In genomic region chr3L:5152354-5152806, dm6 we compare ENCODE assay signal across 1 fruit fly cellular context.
TF ChIP-seq lines count a peak whose summit lies in the region.

Gene Gen, minus strand, starts transcription at chr3L:5152376.
Gene Srp54k, plus strand, starts transcription at chr3L:5152678.

TF ChIP-seq in whole organism, embryonic, 481 proteins besides CTCF, POLR2A, EP300 and RAD21 (continued from another document):
- TF ChIP-seq lilli (GFP tag; optimal IDR thresholded peaks at IDR 0.05; lab: Kevin White, UChicago) = no peak
- TF ChIP-seq CG6689 (GFP tag; IDR thresholded peaks at IDR 0.05; lab: Robert Waterston, UW) = peak; percentile 59
- no peak for TF ChIP-seq zf30C (GFP tag; optimal IDR thresholded peaks at IDR 0.05; lab: Kevin White, UChicago)
- TF ChIP-seq Vsx1 (GFP tag; optimal IDR thresholded peaks at IDR 0.05; lab: Kevin White, UChicago) = no peak
- no peak for TF ChIP-seq luna (GFP tag; optimal IDR thresholded peaks at IDR 0.05; lab: Kevin White, UChicago)
- TF ChIP-seq Hr3 (GFP tag; optimal IDR thresholded peaks at IDR 0.05; lab: Kevin White, UChicago) = peak; percentile 23
- TF ChIP-seq CG13123 (GFP tag; optimal IDR thresholded peaks at IDR 0.05; lab: Kevin White, UChicago) = no peak
- TF ChIP-seq CHES-1-like (GFP tag; optimal IDR thresholded peaks at IDR 0.05; lab: Kevin White, UChicago) = peak; percentile 66
- TF ChIP-seq Awh (GFP tag; IDR thresholded peaks at IDR 0.05; lab: Robert Waterston, UW) = no peak
- no peak for TF ChIP-seq Oaz (GFP tag; IDR thresholded peaks at IDR 0.05; lab: Robert Waterston, UW)
- peak; percentile 24; the same call in 1 of the 2 replicates for TF ChIP-seq Rx (GFP tag; IDR thresholded peaks at IDR 0.05; lab: Robert Waterston, UW)
- peak; percentile 13 for TF ChIP-seq CG12155 (GFP tag; optimal IDR thresholded peaks at IDR 0.05; lab: Kevin White, UChicago)
- TF ChIP-seq ftz-f1 (GFP tag; optimal IDR thresholded peaks at IDR 0.05; lab: Kevin White, UChicago) = no peak
- TF ChIP-seq CG4328 (GFP tag; optimal IDR thresholded peaks at IDR 0.05; lab: Kevin White, UChicago) = no peak
- no peak for TF ChIP-seq D19A (tag; optimal IDR thresholded peaks at IDR 0.05; lab: Kevin White, UChicago)
- TF ChIP-seq pzg (GFP tag; optimal IDR thresholded peaks at IDR 0.05; lab: Kevin White, UChicago) = peak; percentile 77
- no peak for TF ChIP-seq hbn (GFP tag; IDR thresholded peaks at IDR 0.05; lab: Robert Waterston, UW; ENCODE audit: partially characterized antibody)
- no peak for TF ChIP-seq HmgD (GFP tag; optimal IDR thresholded peaks at IDR 0.05; lab: Kevin White, UChicago)
- TF ChIP-seq Dbx (GFP tag; IDR thresholded peaks at IDR 0.05; lab: Robert Waterston, UW) = no peak; the same call in 1 of the 3 replicates
- TF ChIP-seq HLH4C (GFP tag; IDR thresholded peaks at IDR 0.05; lab: Robert Waterston, UW; ENCODE audit: partially characterized antibody) = peak; percentile 38; the same call in 1 of the 3 replicates
- TF ChIP-seq Chrac-16 (GFP tag; optimal IDR thresholded peaks at IDR 0.05; lab: Kevin White, UChicago) = peak; percentile 35
- no peak for TF ChIP-seq CG34224 (GFP tag; IDR thresholded peaks at IDR 0.05; lab: Robert Waterston, UW; ENCODE audit: partially characterized antibody)
- TF ChIP-seq Lim3 (GFP tag; IDR thresholded peaks at IDR 0.05; lab: Robert Waterston, UW) = no peak
- TF ChIP-seq CoRest (tag; optimal IDR thresholded peaks at IDR 0.05; lab: Kevin White, UChicago) = peak; percentile 59
- TF ChIP-seq Bteb2 (GFP tag; optimal IDR thresholded peaks at IDR 0.05; lab: Kevin White, UChicago) = no peak
- TF ChIP-seq tin (GFP tag; optimal IDR thresholded peaks at IDR 0.05; lab: Kevin White, UChicago) = no peak
- no peak for TF ChIP-seq tna (GFP tag; IDR thresholded peaks at IDR 0.05; lab: Robert Waterston, UW; ENCODE audit: partially characterized antibody)
- TF ChIP-seq CG1792 (GFP tag; optimal IDR thresholded peaks at IDR 0.05; lab: Kevin White, UChicago) = no peak
- TF ChIP-seq CG17912 (GFP tag; optimal IDR thresholded peaks at IDR 0.05; lab: Kevin White, UChicago) = peak; percentile 17
- TF ChIP-seq ranshi (GFP tag; IDR thresholded peaks at IDR 0.05; lab: Robert Waterston, UW) = no peak
- TF ChIP-seq E2f1 (GFP tag; IDR thresholded peaks at IDR 0.05; lab: Robert Waterston, UW) = 0 out of 2 replicates have a peak, but pooled peaks have one; percentile 9
- no peak for TF ChIP-seq CG33213 (GFP tag; optimal IDR thresholded peaks at IDR 0.05; lab: Kevin White, UChicago)
- TF ChIP-seq Hey (tag; optimal IDR thresholded peaks at IDR 0.05; lab: Kevin White, UChicago) = no peak
- TF ChIP-seq Gsc (GFP tag; IDR thresholded peaks at IDR 0.05; lab: Robert Waterston, UW) = no peak
- no peak for TF ChIP-seq CG9876 (GFP tag; optimal IDR thresholded peaks at IDR 0.05; lab: Kevin White, UChicago)
- peak; percentile 91 for TF ChIP-seq row (GFP tag; IDR thresholded peaks at IDR 0.05; lab: Robert Waterston, UW)
- TF ChIP-seq kay (GFP tag; optimal IDR thresholded peaks at IDR 0.05; lab: Kevin White, UChicago) = no peak
- 0 out of 2 replicates have a peak, but pooled peaks have one; percentile 25 for TF ChIP-seq sens-2 (GFP tag; IDR thresholded peaks at IDR 0.05; lab: Robert Waterston, UW)
- no peak for TF ChIP-seq CG7357 (GFP tag; IDR thresholded peaks at IDR 0.05; lab: Robert Waterston, UW)
- TF ChIP-seq H15 (GFP tag; IDR thresholded peaks at IDR 0.05; lab: Robert Waterston, UW) = no peak
- TF ChIP-seq CG32772 (GFP tag; IDR thresholded peaks at IDR 0.05; lab: Robert Waterston, UW) = no peak
- no peak for TF ChIP-seq sisA (GFP tag; IDR thresholded peaks at IDR 0.05; lab: Robert Waterston, UW)
- TF ChIP-seq dysf (GFP tag; IDR thresholded peaks at IDR 0.05; lab: Robert Waterston, UW) = peak; percentile 58
- TF ChIP-seq Sox100B (GFP tag; optimal IDR thresholded peaks at IDR 0.05; lab: Kevin White, UChicago) = no peak
- TF ChIP-seq gro (GFP tag; optimal IDR thresholded peaks at IDR 0.05; lab: Kevin White, UChicago) = no peak
- peak; percentile 69 for TF ChIP-seq Rfx (GFP tag; IDR thresholded peaks at IDR 0.05; lab: Robert Waterston, UW)
- TF ChIP-seq bab2 (GFP tag; optimal IDR thresholded peaks at IDR 0.05; lab: Kevin White, UChicago) = no peak
- TF ChIP-seq jing (GFP tag; optimal IDR thresholded peaks at IDR 0.05; lab: Kevin White, UChicago) = no peak
- no peak for TF ChIP-seq Lpt (GFP tag; optimal IDR thresholded peaks at IDR 0.05; lab: Kevin White, UChicago)
- no peak for TF ChIP-seq emc (GFP tag; optimal IDR thresholded peaks at IDR 0.05; lab: Kevin White, UChicago)
- no peak for TF ChIP-seq CG1529 (GFP tag; optimal IDR thresholded peaks at IDR 0.05; lab: Kevin White, UChicago)
- TF ChIP-seq sug (tag; optimal IDR thresholded peaks at IDR 0.05; lab: Kevin White, UChicago) = no peak
- TF ChIP-seq Deaf1 (tag; optimal IDR thresholded peaks at IDR 0.05; lab: Kevin White, UChicago) = no peak
- TF ChIP-seq CG30020 (tag; optimal IDR thresholded peaks at IDR 0.05; lab: Kevin White, UChicago) = no peak
- TF ChIP-seq Dek (tag; optimal IDR thresholded peaks at IDR 0.05; lab: Kevin White, UChicago) = peak; percentile 38
- peak; percentile 96 for TF ChIP-seq YL-1 (GFP tag; optimal IDR thresholded peaks at IDR 0.05; lab: Kevin White, UChicago)
- no peak for TF ChIP-seq CG2199 (GFP tag; IDR thresholded peaks at IDR 0.05; lab: Robert Waterston, UW)
- TF ChIP-seq B-H1 (GFP tag; IDR thresholded peaks at IDR 0.05; lab: Robert Waterston, UW) = no peak
- TF ChIP-seq CG6854 (GFP tag; optimal IDR thresholded peaks at IDR 0.05; lab: Kevin White, UChicago) = no peak
- TF ChIP-seq MTF-1 (GFP tag; optimal IDR thresholded peaks at IDR 0.05; lab: Kevin White, UChicago; ENCODE audit: borderline replicate concordance) = no peak
- TF ChIP-seq sqz (GFP tag; optimal IDR thresholded peaks at IDR 0.05; lab: Kevin White, UChicago) = no peak
- peak; percentile 69 for TF ChIP-seq stwl (tag; optimal IDR thresholded peaks at IDR 0.05; lab: Kevin White, UChicago)
- TF ChIP-seq CG4707 (GFP tag; optimal IDR thresholded peaks at IDR 0.05; lab: Kevin White, UChicago) = no peak
- TF ChIP-seq CG3847 (GFP tag; IDR thresholded peaks at IDR 0.05; lab: Robert Waterston, UW) = peak; percentile 28; the same call in 1 of the 2 replicates
- no peak for TF ChIP-seq toy (GFP tag; IDR thresholded peaks at IDR 0.05; lab: Robert Waterston, UW)
- no peak for TF ChIP-seq ac (GFP tag; optimal IDR thresholded peaks at IDR 0.05; lab: Kevin White, UChicago)
- peak; percentile 20 for TF ChIP-seq CG12744 (GFP tag; optimal IDR thresholded peaks at IDR 0.05; lab: Kevin White, UChicago)
- no peak for TF ChIP-seq CG34376 (GFP tag; optimal IDR thresholded peaks at IDR 0.05; lab: Kevin White, UChicago)
- TF ChIP-seq stc (GFP tag; IDR thresholded peaks at IDR 0.05; lab: Robert Waterston, UW) = no peak
- no peak for TF ChIP-seq ab (GFP tag; optimal IDR thresholded peaks at IDR 0.05; lab: Kevin White, UChicago)
- TF ChIP-seq peb (GFP tag; IDR thresholded peaks at IDR 0.05; lab: Robert Waterston, UW) = no peak
- TF ChIP-seq cato (GFP tag; optimal IDR thresholded peaks at IDR 0.05; lab: Kevin White, UChicago; ENCODE audit: borderline replicate concordance) = no peak
- TF ChIP-seq CG12769 (tag; optimal IDR thresholded peaks at IDR 0.05; lab: Kevin White, UChicago) = no peak
- no peak for TF ChIP-seq kah (GFP tag; optimal IDR thresholded peaks at IDR 0.05; lab: Kevin White, UChicago)
- TF ChIP-seq danr (GFP tag; IDR thresholded peaks at IDR 0.05; lab: Robert Waterston, UW) = no peak
- TF ChIP-seq wdn (GFP tag; IDR thresholded peaks at IDR 0.05; lab: Robert Waterston, UW) = no peak
- 0 out of 2 replicates have a peak, but pooled peaks have one; percentile 16 for TF ChIP-seq chm (GFP tag; IDR thresholded peaks at IDR 0.05; lab: Robert Waterston, UW)
- peak; percentile 81 for TF ChIP-seq E2f2 (GFP tag; IDR thresholded peaks at IDR 0.05; lab: Robert Waterston, UW)
- TF ChIP-seq zen2 (GFP tag; IDR thresholded peaks at IDR 0.05; lab: Robert Waterston, UW; ENCODE audit: partially characterized antibody) = no peak
- TF ChIP-seq CG31388 (GFP tag; optimal IDR thresholded peaks at IDR 0.05; lab: Kevin White, UChicago) = no peak
- no peak for TF ChIP-seq zen (tag; optimal IDR thresholded peaks at IDR 0.05; lab: Kevin White, UChicago)
- TF ChIP-seq CG14667 (GFP tag; IDR thresholded peaks at IDR 0.05; lab: Robert Waterston, UW) = no peak
- no peak for TF ChIP-seq CG5245 (GFP tag; optimal IDR thresholded peaks at IDR 0.05; lab: Kevin White, UChicago)
- no peak for TF ChIP-seq salm (tag; optimal IDR thresholded peaks at IDR 0.05; lab: Kevin White, UChicago)
- TF ChIP-seq lola (GFP tag; optimal IDR thresholded peaks at IDR 0.05; lab: Kevin White, UChicago) = peak in 1 of 3 experiments; percentile 34
- no peak for TF ChIP-seq CG4424 (GFP tag; optimal IDR thresholded peaks at IDR 0.05; lab: Kevin White, UChicago)
- no peak for TF ChIP-seq CG7556 (GFP tag; optimal IDR thresholded peaks at IDR 0.05; lab: Kevin White, UChicago)
- TF ChIP-seq CG13296 (GFP tag; optimal IDR thresholded peaks at IDR 0.05; lab: Kevin White, UChicago) = no peak
- TF ChIP-seq CG11247 (GFP tag; IDR thresholded peaks at IDR 0.05; lab: Robert Waterston, UW) = no peak
- TF ChIP-seq ham (GFP tag; IDR thresholded peaks at IDR 0.05; lab: Robert Waterston, UW) = no peak
- TF ChIP-seq dmrt11E (tag; optimal IDR thresholded peaks at IDR 0.05; lab: Kevin White, UChicago) = peak; percentile 36
- TF ChIP-seq Scr (GFP tag; IDR thresholded peaks at IDR 0.05; lab: Robert Waterston, UW; ENCODE audit: partially characterized antibody) = peak; percentile 37
- TF ChIP-seq Antp (GFP tag; optimal IDR thresholded peaks at IDR 0.05; lab: Kevin White, UChicago) = no peak
- TF ChIP-seq mld (GFP tag; IDR thresholded peaks at IDR 0.05; lab: Robert Waterston, UW; ENCODE audit: partially characterized antibody) = no peak
- TF ChIP-seq klu (GFP tag; IDR thresholded peaks at IDR 0.05; lab: Robert Waterston, UW) = peak; percentile 22; the same call in 1 of the 2 replicates
- no peak for TF ChIP-seq CG1233 (GFP tag; optimal IDR thresholded peaks at IDR 0.05; lab: Kevin White, UChicago)
- TF ChIP-seq Atf3 (GFP tag; optimal IDR thresholded peaks at IDR 0.05; lab: Kevin White, UChicago) = no peak
- no peak for TF ChIP-seq ttk (GFP tag; IDR thresholded peaks at IDR 0.05; lab: Robert Waterston, UW)
- no peak for TF ChIP-seq Kr (GFP tag; optimal IDR thresholded peaks at IDR 0.05; lab: Kevin White, UChicago)
- TF ChIP-seq Asciz (GFP tag; optimal IDR thresholded peaks at IDR 0.05; lab: Kevin White, UChicago) = no peak
- peak; percentile 34 for TF ChIP-seq CG18619 (GFP tag; optimal IDR thresholded peaks at IDR 0.05; lab: Kevin White, UChicago)
- TF ChIP-seq pb (GFP tag; optimal IDR thresholded peaks at IDR 0.05; lab: Kevin White, UChicago) = no peak
- peak; percentile 96 for TF ChIP-seq Sry-β (GFP tag; optimal IDR thresholded peaks at IDR 0.05; lab: Kevin White, UChicago)
- no peak for TF ChIP-seq CG2889 (GFP tag; IDR thresholded peaks at IDR 0.05; lab: Robert Waterston, UW)
- TF ChIP-seq PHDP (tag; optimal IDR thresholded peaks at IDR 0.05; lab: Kevin White, UChicago) = no peak
- no peak for TF ChIP-seq Gug (GFP tag; IDR thresholded peaks at IDR 0.05; lab: Robert Waterston, UW)
- no peak for TF ChIP-seq CG18599 (GFP tag; optimal IDR thresholded peaks at IDR 0.05; lab: Kevin White, UChicago)
- TF ChIP-seq CG11456 (GFP tag; IDR thresholded peaks at IDR 0.05; lab: Robert Waterston, UW) = peak; percentile 58; the same call in 1 of the 3 replicates
- TF ChIP-seq amos (GFP tag; IDR thresholded peaks at IDR 0.05; lab: Robert Waterston, UW; ENCODE audit: partially characterized antibody) = peak; percentile 24; the same call in 1 of the 2 replicates
- TF ChIP-seq CG1024 (GFP tag; IDR thresholded peaks at IDR 0.05; lab: Robert Waterston, UW) = no peak
- peak; percentile 36; the same call in 1 of the 2 replicates for TF ChIP-seq CG4404 (GFP tag; IDR thresholded peaks at IDR 0.05; lab: Robert Waterston, UW)
- peak; percentile 25 for TF ChIP-seq Dip3 (GFP tag; optimal IDR thresholded peaks at IDR 0.05; lab: Kevin White, UChicago)
- peak; percentile 17 for TF ChIP-seq psq (GFP tag; optimal IDR thresholded peaks at IDR 0.05; lab: Kevin White, UChicago)
- no peak for TF ChIP-seq CG10979 (tag; optimal IDR thresholded peaks at IDR 0.05; lab: Kevin White, UChicago)
- TF ChIP-seq CG2678 (tag; optimal IDR thresholded peaks at IDR 0.05; lab: Kevin White, UChicago) = no peak
- TF ChIP-seq eve (GFP tag; optimal IDR thresholded peaks at IDR 0.05; lab: Kevin White, UChicago) = no peak
- TF ChIP-seq cg (GFP tag; optimal IDR thresholded peaks at IDR 0.05; lab: Kevin White, UChicago) = no peak
- TF ChIP-seq CG33557 (GFP tag; optimal IDR thresholded peaks at IDR 0.05; lab: Kevin White, UChicago) = peak; percentile 14
- peak; percentile 20 for TF ChIP-seq CG9437 (GFP tag; optimal IDR thresholded peaks at IDR 0.05; lab: Kevin White, UChicago)
- TF ChIP-seq CG18262 (tag; optimal IDR thresholded peaks at IDR 0.05; lab: Kevin White, UChicago) = no peak
- no peak for TF ChIP-seq NC2α (GFP tag; optimal IDR thresholded peaks at IDR 0.05; lab: Kevin White, UChicago)
- no peak for TF ChIP-seq CG10654 (GFP tag; optimal IDR thresholded peaks at IDR 0.05; lab: Kevin White, UChicago)
- TF ChIP-seq nom (GFP tag; optimal IDR thresholded peaks at IDR 0.05; lab: Kevin White, UChicago) = no peak
- peak; percentile 48 for TF ChIP-seq CG14710 (tag; optimal IDR thresholded peaks at IDR 0.05; lab: Kevin White, UChicago)
- TF ChIP-seq CG15011 (GFP tag; optimal IDR thresholded peaks at IDR 0.05; lab: Kevin White, UChicago) = no peak
- TF ChIP-seq CG13624 (GFP tag; optimal IDR thresholded peaks at IDR 0.05; lab: Kevin White, UChicago) = peak; percentile 22
- TF ChIP-seq CG32767 (GFP tag; IDR thresholded peaks at IDR 0.05; lab: Robert Waterston, UW) = no peak
- peak; percentile 24 for TF ChIP-seq ems (GFP tag; optimal IDR thresholded peaks at IDR 0.05; lab: Kevin White, UChicago)
- no peak for TF ChIP-seq CG1647 (GFP tag; optimal IDR thresholded peaks at IDR 0.05; lab: Kevin White, UChicago)
- TF ChIP-seq Myb (GFP tag; optimal IDR thresholded peaks at IDR 0.05; lab: Kevin White, UChicago) = peak; percentile 27
- TF ChIP-seq CG10543 (GFP tag; optimal IDR thresholded peaks at IDR 0.05; lab: Kevin White, UChicago) = peak; percentile 39
